Fruit fly (Drosophila melanogaster) whole organism, prepupa: ENCODE results near the gene Scm.

ENCODE experiments used
- Blimp-1 ChIP-seq: fragments of 200-800 bp; sonication (Bioruptor generic); optimal IDR thresholded peaks from 3 replicates; lab custom pipeline; 2017; ENCODE audit warnings: missing biosample characterization, missing genetic modification characterization, mild to moderate bottlenecking, moderate library complexity, missing genetic modification reagents
- CG32006 ChIP-seq: fragments of 200-800 bp; sonication (Bioruptor generic); optimal IDR thresholded peaks from 3 replicates; lab custom pipeline; 2017; ENCODE audit warnings: missing biosample characterization, mild to moderate bottlenecking, missing genetic modification characterization
- CG6163 ChIP-seq: fragments of 200-800 bp; sonication (Bioruptor generic); IDR thresholded peaks from 3 replicates; pipeline ENCODE4 v1.3.6; 2022; ENCODE audit warnings: missing biosample characterization, missing genetic modification characterization
- CG7368 ChIP-seq: fragments of 200-800 bp; sonication (Bioruptor generic); optimal IDR thresholded peaks from 3 replicates; lab custom pipeline; 2016; ENCODE audit warnings: missing biosample characterization, missing genetic modification characterization
- Eip75B ChIP-seq: fragments of 200-800 bp; sonication (Bioruptor generic); optimal IDR thresholded peaks from 3 replicates; lab custom pipeline; 2016; ENCODE audit warnings: missing biosample characterization, missing genetic modification characterization
- Ets21C ChIP-seq: fragments of 200-800 bp; sonication (Bioruptor generic); optimal IDR thresholded peaks from 3 replicates; lab custom pipeline; 2016; ENCODE audit warnings: missing biosample characterization, missing genetic modification characterization
- Hr39 ChIP-seq: fragments of 200-800 bp; sonication (Bioruptor generic); optimal IDR thresholded peaks from 2 replicates; lab custom pipeline; 2016; ENCODE audit warnings: missing biosample characterization, missing genetic modification characterization
- esn ChIP-seq: fragments of 200-800 bp; sonication (Bioruptor generic); optimal IDR thresholded peaks from 2 replicates; lab custom pipeline; 2016; ENCODE audit warnings: missing biosample characterization, mild to moderate bottlenecking, missing genetic modification characterization, moderate library complexity
- fd85E ChIP-seq: fragments of 200-800 bp; sonication (Bioruptor generic); optimal IDR thresholded peaks from 3 replicates; lab custom pipeline; 2016; ENCODE audit warnings: missing biosample characterization, missing genetic modification characterization

- no peak for TF ChIP-seq fd85E (GFP tag; lab: Kevin White, UChicago)
- peak; percentile 29; the same call in 2 of the 3 replicates for TF ChIP-seq CG6163
- TF ChIP-seq CG7368: peak; percentile 0
- TF ChIP-seq Ets21C (GFP tag; lab: Kevin White, UChicago): no peak
- no peak for TF ChIP-seq CG32006 (GFP tag; lab: Kevin White, UChicago)
- TF ChIP-seq esn (GFP tag; lab: Kevin White, UChicago): peak; percentile 80
- no peak for TF ChIP-seq Blimp-1
- peak; percentile 55 for TF ChIP-seq Hr39 (GFP tag; lab: Kevin White, UChicago)
- TF ChIP-seq Eip75B (GFP tag; lab: Kevin White, UChicago): peak; percentile 66
Observed at dm6 chr3R:9626880-9627401, 10.5 kb downstream of the Scm start, which contains the start of the genes CG9427 and CG8319.
